Fruit fly (Drosophila melanogaster): ENCODE measurements around the gene rho-6.

rho-6 gene

DNA sequence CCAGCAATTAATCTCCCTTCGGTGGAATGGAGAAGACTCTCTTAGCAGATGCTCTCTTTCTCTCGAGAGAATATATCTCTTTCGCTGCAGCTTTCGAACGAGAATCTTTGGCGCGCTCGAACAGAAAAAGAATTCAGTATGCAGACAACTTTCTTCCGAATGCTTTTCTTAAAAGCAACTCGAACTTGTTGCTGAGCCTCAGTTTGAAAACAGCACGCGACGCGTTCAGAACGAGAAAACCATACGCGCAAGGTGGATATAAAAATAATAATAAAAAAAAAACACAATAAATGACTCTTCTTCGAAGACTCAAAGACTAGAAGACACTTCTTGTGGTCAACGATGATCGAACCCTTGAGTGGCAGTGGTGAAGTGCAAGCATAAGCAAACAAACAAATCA is 19.1 kb downstream of the rho-6 start, which contains the start of gene CG17211:
Gene CG17211, plus strand, starts transcription at position 202 of the 400 bp plus-strand sequence.
- TF ChIP-seq ttk (optimal IDR thresholded peaks at IDR 0.05) (no peak), psq (optimal IDR thresholded peaks at IDR 0.05) (no peak), h (optimal IDR thresholded peaks at IDR 0.05) (no peak), insv (optimal IDR thresholded peaks at IDR 0.05) (no peak), Sin3A (optimal IDR thresholded peaks at IDR 0.05) (no peak), Myc (optimal IDR thresholded peaks at IDR 0.05) (no peak)

DNA sequence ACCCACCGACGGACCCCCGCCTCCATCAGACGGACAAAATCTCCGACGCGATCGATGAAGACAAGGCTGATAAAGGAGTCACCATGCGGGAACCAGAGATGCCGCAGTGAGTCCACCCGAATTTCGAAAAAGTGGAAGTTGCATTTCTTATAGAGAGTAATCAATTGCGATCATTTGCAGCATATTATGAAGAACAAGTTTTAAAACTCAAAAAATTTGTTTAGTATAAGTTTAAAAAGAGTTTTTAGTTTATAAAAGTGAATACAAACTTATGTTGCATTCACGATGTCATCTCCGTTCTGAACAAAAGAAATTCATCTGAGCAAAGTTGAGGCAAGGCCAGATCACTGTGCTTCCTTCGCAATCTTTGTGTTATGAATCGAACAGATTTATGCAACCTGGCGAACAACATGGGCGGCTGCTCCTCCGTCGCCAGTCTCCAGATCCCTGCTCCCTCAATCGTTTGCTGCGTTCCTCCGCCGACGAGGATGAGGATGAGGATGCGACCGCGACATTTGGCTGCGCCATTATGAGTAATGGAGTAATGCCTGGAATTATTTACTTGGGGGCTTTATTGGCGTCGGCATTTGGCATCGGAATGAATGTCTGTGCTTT is 20.2 kb downstream of the rho-6 start:
- TF ChIP-seq h (optimal IDR thresholded peaks at IDR 0.05) (no peak), insv (optimal IDR thresholded peaks at IDR 0.05) (no peak), ttk (optimal IDR thresholded peaks at IDR 0.05) (no peak), Myc (optimal IDR thresholded peaks at IDR 0.05) (no peak), Sin3A (optimal IDR thresholded peaks at IDR 0.05) (no peak), psq (optimal IDR thresholded peaks at IDR 0.05) (no peak)

DNA sequence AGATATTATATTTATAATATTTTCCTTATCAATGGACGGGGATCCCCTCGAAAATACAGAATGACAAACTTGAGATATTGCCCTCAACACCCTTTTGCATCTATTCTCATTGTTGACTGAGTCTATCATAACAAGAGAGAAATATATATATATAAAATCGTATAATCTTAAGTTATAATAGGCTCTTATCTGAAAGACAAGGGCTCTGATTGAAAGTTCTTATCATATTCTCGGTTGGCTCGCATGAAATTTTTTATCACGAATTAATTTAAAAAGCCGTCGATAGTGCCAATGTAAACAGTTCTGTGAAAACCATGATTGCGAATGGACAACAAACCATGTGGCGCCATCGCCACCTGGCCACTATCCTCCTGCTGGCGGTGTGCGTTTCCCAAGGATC is 22.4 kb downstream of the rho-6 start, which contains the start of gene Phae2:
Gene Phae2, plus strand, starts transcription at position 301 of the 400 bp plus-strand sequence.
- TF ChIP-seq h (optimal IDR thresholded peaks at IDR 0.05) (no peak), insv (optimal IDR thresholded peaks at IDR 0.05) (no peak), ttk (optimal IDR thresholded peaks at IDR 0.05) (no peak), Myc (optimal IDR thresholded peaks at IDR 0.05) (no peak), Sin3A (optimal IDR thresholded peaks at IDR 0.05) (no peak), psq (optimal IDR thresholded peaks at IDR 0.05) (no peak)

DNA sequence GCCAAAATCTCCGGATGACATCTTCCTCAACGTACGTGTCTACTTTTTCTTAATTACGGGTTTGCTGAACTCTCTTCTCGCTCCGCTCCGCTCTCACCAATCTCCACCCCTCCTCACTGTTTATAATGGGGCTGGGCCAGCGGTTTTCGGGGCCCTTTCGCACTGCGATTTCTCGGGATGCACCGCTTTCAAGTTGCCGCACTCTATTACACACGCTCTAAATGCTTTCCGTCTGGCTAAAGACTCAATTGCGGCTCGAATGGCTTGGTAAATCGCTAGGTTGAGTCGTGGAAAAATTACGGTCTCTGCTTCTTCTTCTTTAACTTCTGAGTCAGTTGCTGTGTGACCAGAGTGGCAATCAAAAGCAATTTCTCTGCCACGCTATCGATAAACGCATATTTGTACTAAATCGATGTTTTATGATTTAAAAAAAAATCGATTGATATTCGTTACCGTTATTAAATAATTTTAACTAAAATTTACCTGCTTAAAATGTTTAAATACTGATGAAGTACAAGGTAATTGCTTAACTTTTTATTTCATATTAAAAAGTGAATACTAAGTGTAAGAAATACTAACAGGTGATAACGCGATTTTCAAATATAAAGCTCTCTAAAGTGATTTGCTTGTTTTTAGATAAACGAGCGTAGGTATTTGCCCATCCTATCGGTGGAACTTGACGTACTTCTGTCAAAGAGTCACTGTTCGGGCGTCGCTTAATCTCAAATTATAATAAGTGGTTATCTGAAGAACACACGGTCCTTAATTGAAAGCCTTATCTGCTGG is 24.2 kb downstream of the rho-6 start, which contains the start of the genes Rab6 and Phae1:
Gene Rab6, minus strand, starts transcription at position 338 of the 786 bp plus-strand sequence.
Gene Phae1, plus strand, starts transcription at position 639 of the 786 bp plus-strand sequence.
- TF ChIP-seq psq (optimal IDR thresholded peaks at IDR 0.05) (no peak), Sin3A (optimal IDR thresholded peaks at IDR 0.05) (no peak), h (optimal IDR thresholded peaks at IDR 0.05) (no peak), ttk (optimal IDR thresholded peaks at IDR 0.05) (no peak), insv (optimal IDR thresholded peaks at IDR 0.05) (no peak), Myc (optimal IDR thresholded peaks at IDR 0.05) (no peak)

DNA sequence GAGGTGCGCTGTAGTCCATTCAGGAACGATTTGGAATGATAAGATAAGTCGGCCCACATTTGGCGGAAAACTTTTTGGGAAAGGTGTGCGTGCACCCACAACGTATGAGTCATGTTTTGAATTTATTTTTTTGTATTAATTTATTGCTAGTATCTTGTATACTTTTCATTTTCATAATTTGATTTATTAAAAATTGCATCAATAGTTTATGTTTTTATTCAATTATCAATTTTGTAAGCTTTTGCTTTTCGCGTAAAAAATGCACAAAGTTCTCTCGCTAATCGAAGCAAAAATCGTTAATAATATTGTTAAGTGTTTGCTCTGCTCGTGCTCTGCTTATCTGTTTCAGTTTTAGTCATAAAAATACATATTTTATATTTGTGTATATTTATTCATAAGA is 26.1 kb downstream of the rho-6 start:
- TF ChIP-seq insv (optimal IDR thresholded peaks at IDR 0.05) (no peak), ttk (optimal IDR thresholded peaks at IDR 0.05) (no peak), Sin3A (optimal IDR thresholded peaks at IDR 0.05) (no peak), psq (optimal IDR thresholded peaks at IDR 0.05) (no peak), Myc (optimal IDR thresholded peaks at IDR 0.05) (no peak), h (optimal IDR thresholded peaks at IDR 0.05) (no peak)

DNA sequence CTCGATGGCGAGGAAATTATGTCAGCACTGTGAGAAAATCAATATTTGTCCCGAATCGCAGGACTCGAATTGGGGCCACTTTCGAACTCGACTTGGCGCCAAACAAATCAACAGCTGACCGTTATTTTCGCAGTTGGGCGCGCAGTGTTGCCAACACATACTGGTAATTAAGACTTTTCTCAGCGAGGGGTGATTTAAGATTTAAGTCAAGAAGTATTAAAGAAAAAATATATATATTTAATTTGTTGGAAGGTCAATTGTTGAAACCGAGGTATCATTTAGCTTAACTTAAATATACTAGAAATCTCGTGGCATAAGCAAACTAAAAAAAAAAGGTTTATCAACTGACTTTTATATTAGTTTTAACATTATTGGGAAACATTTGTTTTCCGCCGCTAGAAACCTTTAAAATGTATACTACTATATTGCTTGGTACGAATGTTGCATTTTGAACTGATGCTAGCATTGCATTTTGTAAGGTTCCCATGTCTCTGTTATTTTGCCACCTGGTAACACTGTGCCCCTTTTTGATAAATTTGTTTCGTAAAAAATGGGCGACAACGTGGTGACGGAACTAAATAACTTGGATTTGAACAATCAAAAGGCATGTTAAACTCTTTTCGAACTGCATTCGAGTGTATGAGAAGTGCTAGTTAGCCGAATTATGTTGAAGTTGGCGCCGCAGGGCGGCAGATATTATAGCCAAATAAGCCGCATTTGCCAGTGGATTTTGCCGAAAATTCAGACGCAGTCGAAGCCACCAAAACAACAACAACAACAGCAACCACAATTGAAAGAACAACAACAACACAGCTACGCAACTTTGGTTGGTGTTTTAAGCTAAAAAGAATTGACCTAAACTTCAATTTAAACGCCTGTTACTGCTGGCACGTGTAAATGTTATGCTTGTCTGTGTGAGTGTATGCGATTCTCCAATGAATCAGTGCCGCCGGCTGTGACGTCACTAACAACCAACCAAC is 29.7 kb downstream of the rho-6 start, which contains the start of the genes Patsas and ThrRS:
Gene Patsas, minus strand, starts transcription at position 55 of the 980 bp plus-strand sequence.
Gene ThrRS, plus strand, starts transcription at position 521 of the 980 bp plus-strand sequence.
- TF ChIP-seq Sin3A (optimal IDR thresholded peaks at IDR 0.05) (no peak), h (optimal IDR thresholded peaks at IDR 0.05) (no peak), psq (optimal IDR thresholded peaks at IDR 0.05) (no peak), Myc (optimal IDR thresholded peaks at IDR 0.05) (no peak), insv (optimal IDR thresholded peaks at IDR 0.05) (no peak), ttk (optimal IDR thresholded peaks at IDR 0.05) (no peak)

DNA sequence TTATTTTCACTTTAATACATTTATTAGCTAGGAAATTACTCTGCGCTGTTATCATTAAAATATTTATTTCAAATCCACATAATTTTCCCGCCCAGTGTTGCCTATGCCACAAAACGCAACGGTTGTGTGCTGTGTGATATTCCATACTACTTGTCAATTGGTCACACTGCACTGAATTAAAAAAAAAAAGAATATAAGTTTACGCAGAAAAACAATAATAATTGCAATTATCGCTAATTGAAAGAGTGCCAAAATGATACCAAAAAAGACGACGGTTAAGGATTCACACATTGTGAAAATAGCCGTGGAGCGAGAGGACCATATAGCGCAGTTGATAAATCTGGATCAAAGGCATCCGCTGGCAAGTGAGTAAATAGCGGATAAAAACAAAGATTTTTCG is 35.5 kb downstream of the rho-6 start, which contains the start of gene Ced-12:
Gene Ced-12, plus strand, starts transcription at position 141 of the 400 bp plus-strand sequence.
- TF ChIP-seq h (optimal IDR thresholded peaks at IDR 0.05) = no peak
- no peak for TF ChIP-seq Sin3A (optimal IDR thresholded peaks at IDR 0.05)
- no peak for TF ChIP-seq ttk (optimal IDR thresholded peaks at IDR 0.05)
- no peak for TF ChIP-seq psq (optimal IDR thresholded peaks at IDR 0.05)
- no peak for TF ChIP-seq insv (optimal IDR thresholded peaks at IDR 0.05)
- TF ChIP-seq Myc (optimal IDR thresholded peaks at IDR 0.05) = no peak

DNA sequence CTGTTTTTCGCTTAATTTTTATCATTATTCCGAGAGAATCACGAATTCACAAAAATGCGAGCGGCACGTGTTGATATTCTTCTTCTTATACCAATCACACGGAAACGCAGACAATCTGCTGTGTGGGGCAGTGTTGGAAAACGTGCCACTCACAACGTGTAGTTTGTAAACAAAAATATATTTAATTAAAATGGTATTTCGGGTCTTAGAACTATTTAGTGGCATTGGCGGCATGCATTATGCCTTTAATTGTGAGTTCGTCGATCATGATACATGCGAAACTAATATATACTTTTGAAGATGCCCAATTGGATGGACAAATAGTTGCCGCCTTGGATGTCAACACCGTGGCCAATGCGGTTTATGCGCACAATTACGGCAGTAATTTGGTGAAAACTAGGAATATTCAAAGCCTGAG is 36.8 kb downstream of the rho-6 start, which contains the start of the genes CG6712 and Mt2:
Gene CG6712, minus strand, starts transcription at position 116 of the 418 bp plus-strand sequence.
Gene Mt2, plus strand, starts transcription at position 130 of the 418 bp plus-strand sequence.
- TF ChIP-seq insv (optimal IDR thresholded peaks at IDR 0.05) (no peak), psq (optimal IDR thresholded peaks at IDR 0.05) (no peak), Myc (optimal IDR thresholded peaks at IDR 0.05) (no peak)

DNA sequence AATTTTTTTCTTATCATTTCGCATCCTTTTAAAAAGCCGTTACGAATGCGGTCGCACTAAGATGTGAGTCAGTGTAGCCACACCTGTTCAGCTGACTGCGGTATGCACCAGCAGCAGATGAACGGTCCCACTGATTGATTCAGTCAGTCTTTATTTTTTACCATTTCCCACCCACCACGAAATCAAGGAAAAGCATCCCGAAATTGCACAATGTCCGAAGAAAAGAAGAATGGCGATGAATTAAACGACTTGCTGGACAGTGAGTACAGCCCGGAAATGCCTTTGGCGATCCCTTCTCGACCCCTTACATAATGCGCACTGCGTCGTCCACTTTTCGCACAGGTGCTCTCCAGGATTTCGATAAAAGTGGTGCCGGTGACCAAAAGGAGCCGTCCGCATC is 39.6 kb downstream of the rho-6 start:
- TF ChIP-seq h (optimal IDR thresholded peaks at IDR 0.05) (no peak), insv (optimal IDR thresholded peaks at IDR 0.05) (no peak), Sin3A (optimal IDR thresholded peaks at IDR 0.05) (no peak), Myc (optimal IDR thresholded peaks at IDR 0.05) (no peak)

DNA sequence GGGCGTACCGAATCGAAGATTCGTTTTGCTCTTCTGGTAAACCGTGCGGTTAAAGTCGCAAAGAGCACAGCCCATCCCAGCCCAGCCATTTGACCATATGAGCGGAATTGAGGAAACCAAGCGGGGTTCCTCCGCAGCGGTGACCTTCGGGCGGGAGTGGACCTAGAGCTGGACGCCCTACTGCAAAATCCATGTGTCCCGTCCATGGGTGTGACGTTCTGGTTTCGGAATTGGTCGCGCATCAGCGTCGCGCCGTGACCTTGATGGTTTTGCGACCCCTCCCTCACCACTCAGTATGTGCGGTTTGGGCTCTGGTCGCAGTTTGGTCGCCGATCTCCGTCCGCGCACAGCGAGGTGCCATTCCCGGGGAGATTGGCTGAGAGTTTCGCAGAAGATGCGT is 40.5 kb downstream of the rho-6 start:
- TF ChIP-seq Sin3A (optimal IDR thresholded peaks at IDR 0.05) (no peak), h (optimal IDR thresholded peaks at IDR 0.05) (no peak), insv (optimal IDR thresholded peaks at IDR 0.05) (no peak), Myc (optimal IDR thresholded peaks at IDR 0.05) (no peak), ttk (optimal IDR thresholded peaks at IDR 0.05) (no peak), psq (optimal IDR thresholded peaks at IDR 0.05) (no peak)

DNA sequence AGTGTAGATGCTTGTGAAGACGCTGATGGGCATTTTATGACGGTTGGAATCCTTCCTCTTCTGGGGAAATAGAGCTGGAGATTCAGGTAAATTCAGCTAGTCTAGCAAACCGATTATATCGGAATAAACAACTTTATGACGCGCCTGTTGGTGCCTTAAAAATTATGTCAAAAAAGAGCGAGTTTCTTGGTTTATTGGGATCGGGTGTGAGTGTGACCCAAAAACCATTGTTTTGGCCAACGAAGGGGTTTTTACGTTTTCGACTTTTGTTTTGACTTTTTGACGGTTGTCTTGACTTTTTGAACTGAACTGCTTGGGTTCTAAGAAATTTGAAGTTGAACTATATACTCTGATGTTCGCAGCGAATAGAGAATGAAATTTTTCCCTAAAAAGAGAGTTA is 41.2 kb downstream of the rho-6 start:
- TF ChIP-seq h (optimal IDR thresholded peaks at IDR 0.05) (no peak), psq (optimal IDR thresholded peaks at IDR 0.05) (no peak), Myc (optimal IDR thresholded peaks at IDR 0.05) (no peak), Sin3A (optimal IDR thresholded peaks at IDR 0.05) (no peak), insv (optimal IDR thresholded peaks at IDR 0.05) (no peak), ttk (optimal IDR thresholded peaks at IDR 0.05) (no peak)
